Worm (Caenorhabditis elegans) whole organism, L1 larva: ENCODE results near the gene ZC449.8.

Source experiments
- elt-3 ChIP-seq, 6 experiments: fragments of 150-350 bp in 1 of 6; sonication (generic microtip); optimal IDR thresholded peaks; 2 replicates each; lab custom pipeline; 2017 to 2018; ENCODE audit warnings: missing biosample characterization in 6 of 6, missing genetic modification characterization in 6 of 6, inconsistent platforms in 1 of 6
- jun-1 ChIP-seq: fragments of 150-350 bp; optimal IDR thresholded peaks from 2 replicates; lab custom pipeline; 2014; ENCODE audit warnings: missing biosample characterization, missing genetic modification reagents, missing genetic modification characterization
- snpc-4 ChIP-seq: fragments of 150-350 bp; optimal IDR thresholded peaks from 2 replicates; lab custom pipeline; 2014; ENCODE audit warnings: missing biosample characterization, missing genetic modification characterization
- unc-98 ChIP-seq: fragments of 200-800 bp; sonication (Bioruptor generic); IDR thresholded peaks from 2 replicates; pipeline ENCODE4 v1.3.6; 2022; ENCODE audit warnings: missing genetic modification characterization, missing compliant biosample characterization
- ztf-4 ChIP-seq: fragments of 150-350 bp; optimal IDR thresholded peaks from 2 replicates; lab custom pipeline; 2014; ENCODE audit warnings: missing biosample characterization, missing genetic modification characterization

- TF ChIP-seq elt-3 (tag; optimal IDR thresholded peaks at IDR 0.05; lab: Kevin White, UChicago) (no peak), snpc-4 (tag; lab: Kevin White, UChicago) (no peak), unc-98 (no peak), jun-1 (tag; lab: Kevin White, UChicago) (no peak), ztf-4 (tag; lab: Kevin White, UChicago) (no peak)
Measured at ce11 chrX:5033868-5034267, 18.0 kb downstream of the ZC449.8 start, which contains the start of gene ZC449.4.
